Worm (Caenorhabditis elegans) whole organism, L1 larva: Measurements from ENCODE around the gene pha-4.

Experiments
- C04F5.9 ChIP-seq: sonication (generic microtip); optimal IDR thresholded peaks from 2 replicates; lab custom pipeline; 2016; ENCODE audit warnings: missing genetic modification characterization, missing compliant biosample characterization
- F16B12.6 ChIP-seq: fragments of 150-350 bp; optimal IDR thresholded peaks from 2 replicates; lab custom pipeline; 2014; ENCODE audit warnings: missing biosample characterization, missing genetic modification characterization
- aha-1 ChIP-seq: fragments of 150-350 bp; optimal IDR thresholded peaks from 2 replicates; lab custom pipeline; 2014; ENCODE audit warnings: missing biosample characterization, missing genetic modification characterization
- alr-1 ChIP-seq: fragments of 200-800 bp; sonication (Bioruptor generic); optimal IDR thresholded peaks from 2 replicates; lab custom pipeline; 2018; ENCODE audit warnings: borderline replicate concordance, mild to moderate bottlenecking, missing genetic modification characterization, missing compliant biosample characterization
- ama-1 ChIP-seq: fragments of 150-350 bp; optimal IDR thresholded peaks from 2 replicates; lab custom pipeline; 2014
- blmp-1 ChIP-seq: fragments of 150-350 bp; optimal IDR thresholded peaks from 2 replicates; lab custom pipeline; 2014; ENCODE audit warnings: missing biosample characterization, missing genetic modification characterization
- ceh-63 ChIP-seq: fragments of 200-800 bp; sonication (Bioruptor generic); optimal IDR thresholded peaks from 2 replicates; lab custom pipeline; 2018; ENCODE audit warnings: mild to moderate bottlenecking, missing genetic modification characterization, missing compliant biosample characterization
- ceh-82 ChIP-seq, 3 experiments: fragments of 150-350 bp in 1 of 3; sonication (generic microtip) in 2 of 3; optimal IDR thresholded peaks; 2 replicates each; lab custom pipeline; 2014 to 2017; ENCODE audit warnings: missing biosample characterization in 3 of 3, missing genetic modification characterization in 3 of 3
- ceh-88 ChIP-seq: fragments of 200-800 bp; sonication (Bioruptor generic); IDR thresholded peaks from 2 replicates; pipeline ENCODE4 v1.3.6; 2022; ENCODE audit warnings: missing genetic modification characterization, missing compliant biosample characterization
- ceh-90 ChIP-seq: sonication (generic microtip); optimal IDR thresholded peaks from 2 replicates; lab custom pipeline; 2016; ENCODE audit warnings: missing genetic modification characterization, missing compliant biosample characterization
- ces-1 ChIP-seq: fragments of 150-350 bp; optimal IDR thresholded peaks from 2 replicates; lab custom pipeline; 2014; ENCODE audit warnings: missing biosample characterization, missing genetic modification reagents, missing genetic modification characterization
- dpl-1 ChIP-seq, 3 experiments: fragments of 150-350 bp in 2 of 3; sonication (generic microtip) in 1 of 3; optimal IDR thresholded peaks; 2 replicates each; lab custom pipeline; 2014 to 2017; ENCODE audit warnings: missing biosample characterization in 3 of 3, missing genetic modification characterization in 3 of 3, missing genetic modification reagents in 3 of 3
- dsc-1 ChIP-seq: sonication (generic microtip); optimal IDR thresholded peaks from 2 replicates; lab custom pipeline; 2016; ENCODE audit warnings: mild to moderate bottlenecking, missing genetic modification characterization, missing compliant biosample characterization
- efl-1 ChIP-seq, 4 experiments: fragments of 150-350 bp; optimal IDR thresholded peaks in 3 of 4; peaks in 1 of 4; 1 replicate in 1 of 4; 2 replicates in 3 of 4; lab custom pipeline; 2014; ENCODE audit warnings: missing biosample characterization in 2 of 4, missing genetic modification characterization in 2 of 4, missing genetic modification reagents in 2 of 4
- egl-13 ChIP-seq: sonication (generic microtip); optimal IDR thresholded peaks from 2 replicates; lab custom pipeline; 2016; ENCODE audit warnings: missing genotype, missing genetic modification reagents, missing genetic modification characterization, missing compliant biosample characterization
- elt-2 ChIP-seq: sonication (generic microtip); optimal IDR thresholded peaks from 2 replicates; lab custom pipeline; 2016; ENCODE audit warnings: missing genetic modification characterization, mild to moderate bottlenecking, inconsistent platforms, missing compliant biosample characterization, missing genetic modification reagents
- elt-3 ChIP-seq, 6 experiments: fragments of 150-350 bp in 1 of 6; sonication (generic microtip); optimal IDR thresholded peaks; 2 replicates each; lab custom pipeline; 2017 to 2018; ENCODE audit warnings: missing biosample characterization in 6 of 6, missing genetic modification characterization in 6 of 6, inconsistent platforms in 1 of 6
- fkh-10 ChIP-seq: sonication (generic microtip); optimal IDR thresholded peaks from 2 replicates; lab custom pipeline; 2017; ENCODE audit warnings: missing biosample characterization, missing genetic modification reagents, missing genetic modification characterization
- grh-1 ChIP-seq: fragments of 200-800 bp; sonication (Bioruptor generic); IDR thresholded peaks from 2 replicates; pipeline ENCODE4 v1.3.6; 2022; ENCODE audit warnings: missing genetic modification reagents, missing genetic modification characterization, missing compliant biosample characterization
- hlh-4 ChIP-seq: sonication (generic microtip); optimal IDR thresholded peaks from 2 replicates; lab custom pipeline; 2016; ENCODE audit warnings: mild to moderate bottlenecking, missing genetic modification characterization, missing compliant biosample characterization
- hpl-2 ChIP-seq: fragments of 150-350 bp; optimal IDR thresholded peaks from 2 replicates; lab custom pipeline; 2014; ENCODE audit warnings: missing biosample characterization, missing genetic modification reagents, missing genetic modification characterization
- irx-1 ChIP-seq: sonication (generic microtip); optimal IDR thresholded peaks from 2 replicates; lab custom pipeline; 2016; ENCODE audit warnings: missing genetic modification characterization, missing compliant biosample characterization
- jun-1 ChIP-seq: fragments of 150-350 bp; optimal IDR thresholded peaks from 2 replicates; lab custom pipeline; 2014; ENCODE audit warnings: missing biosample characterization, missing genetic modification reagents, missing genetic modification characterization
- lin-14 ChIP-seq: fragments of 200-800 bp; sonication (Bioruptor generic); optimal IDR thresholded peaks from 2 replicates; lab custom pipeline; 2018; ENCODE audit warnings: mild to moderate bottlenecking, missing genetic modification characterization, moderate library complexity, missing compliant biosample characterization
- lin-15B ChIP-seq: fragments of 150-350 bp; sonication (generic microtip); optimal IDR thresholded peaks from 3 replicates; lab custom pipeline; 2014; ENCODE audit warnings: missing biosample characterization, missing genetic modification characterization
- lin-35 ChIP-seq, 2 experiments: fragments of 150-350 bp; optimal IDR thresholded peaks; 2 replicates each; lab custom pipeline; 2014; ENCODE audit warnings: missing biosample characterization in 2 of 2, missing genetic modification characterization in 2 of 2, missing genetic modification reagents in 2 of 2
- lin-39 ChIP-seq: fragments of 150-350 bp; optimal IDR thresholded peaks from 2 replicates; lab custom pipeline; 2014; ENCODE audit warnings: missing biosample characterization, missing genetic modification reagents, missing genetic modification characterization
- lir-3 ChIP-seq: sonication (generic microtip); optimal IDR thresholded peaks from 2 replicates; lab custom pipeline; 2016; ENCODE audit warnings: mild to moderate bottlenecking, missing genetic modification characterization, moderate library complexity, missing compliant biosample characterization; ENCODE audit not compliant: poor library complexity
- mab-9 ChIP-seq: fragments of 200-800 bp; sonication (Bioruptor generic); IDR thresholded peaks from 2 replicates; pipeline ENCODE4 v1.3.6; 2022; ENCODE audit warnings: missing genetic modification reagents, missing genetic modification characterization, missing compliant biosample characterization
- mef-2 ChIP-seq: fragments of 150-350 bp; optimal IDR thresholded peaks from 2 replicates; lab custom pipeline; 2014; ENCODE audit warnings: missing biosample characterization, missing genetic modification characterization
- mep-1 ChIP-seq: fragments of 150-350 bp; optimal IDR thresholded peaks from 2 replicates; lab custom pipeline; 2014; ENCODE audit warnings: missing biosample characterization, missing genetic modification characterization
- nhr-237 ChIP-seq: fragments of 150-350 bp; optimal IDR thresholded peaks from 2 replicates; lab custom pipeline; 2014; ENCODE audit warnings: missing biosample characterization, missing genetic modification characterization
- nhr-28 ChIP-seq: fragments of 150-350 bp; optimal IDR thresholded peaks from 2 replicates; lab custom pipeline; 2014; ENCODE audit warnings: missing biosample characterization, missing genetic modification characterization
- nhr-47 ChIP-seq: sonication (generic microtip); optimal IDR thresholded peaks from 2 replicates; lab custom pipeline; 2016; ENCODE audit warnings: mild to moderate bottlenecking, missing genetic modification characterization, moderate library complexity, missing compliant biosample characterization
- nhr-84 ChIP-seq: sonication (generic microtip); optimal IDR thresholded peaks from 2 replicates; lab custom pipeline; 2017; ENCODE audit warnings: missing biosample characterization, missing genetic modification characterization
- nhr-85 ChIP-seq: sonication (generic microtip); peaks from one replicate; lab custom pipeline; 2016; ENCODE audit warnings: missing genetic modification characterization, inconsistent platforms, missing compliant biosample characterization
- nhr-90 ChIP-seq: sonication (generic microtip); optimal IDR thresholded peaks from 2 replicates; lab custom pipeline; 2016; ENCODE audit warnings: mild to moderate bottlenecking, missing genetic modification characterization, missing compliant biosample characterization; ENCODE audit not compliant: poor library complexity
- pag-3 ChIP-seq: sonication (generic microtip); optimal IDR thresholded peaks from 2 replicates; lab custom pipeline; 2017; ENCODE audit warnings: missing genetic modification characterization, mild to moderate bottlenecking, missing compliant biosample characterization, antibody characterized with exemption, borderline replicate concordance; ENCODE audit not compliant: insufficient read depth
- snpc-4 ChIP-seq: fragments of 150-350 bp; optimal IDR thresholded peaks from 2 replicates; lab custom pipeline; 2014; ENCODE audit warnings: missing biosample characterization, missing genetic modification characterization
- swsn-7 ChIP-seq: sonication (generic microtip); optimal IDR thresholded peaks from 2 replicates; lab custom pipeline; 2016; ENCODE audit warnings: missing genetic modification characterization, missing compliant biosample characterization
- tbx-2 ChIP-seq: sonication (generic microtip); optimal IDR thresholded peaks from 2 replicates; lab custom pipeline; 2016; ENCODE audit warnings: missing genetic modification characterization, missing compliant biosample characterization
- unc-86 ChIP-seq: sonication (generic microtip); optimal IDR thresholded peaks from 2 replicates; lab custom pipeline; 2016; ENCODE audit warnings: missing genetic modification characterization, missing compliant biosample characterization
- zip-4 ChIP-seq: fragments of 200-800 bp; sonication (Bioruptor generic); optimal IDR thresholded peaks from 2 replicates; lab custom pipeline; 2018; ENCODE audit warnings: mild to moderate bottlenecking, missing genetic modification characterization, moderate library complexity, missing compliant biosample characterization
- ztf-11 ChIP-seq, 2 experiments: sonication (generic microtip); optimal IDR thresholded peaks; 2 replicates each; lab custom pipeline; 2016 to 2017; ENCODE audit warnings: missing genetic modification characterization in 2 of 2, missing biosample characterization in 1 of 2, missing compliant biosample characterization in 1 of 2

Gene pha-4

ce11 chrV:20712994-20713326 lies 39.9 kb upstream of the pha-4 start (continued):
- TF ChIP-seq lin-35 (GFP tag; optimal IDR thresholded peaks at IDR 0.05; lab: Kevin White, UChicago) (peak; percentile 61 to 76), hlh-4 (no peak), irx-1 (no peak), fkh-10 (GFP tag; lab: Kevin White, UChicago) (no peak), elt-3 (tag; optimal IDR thresholded peaks at IDR 0.05; lab: Kevin White, UChicago) (no peak), hpl-2 (GFP tag; lab: Kevin White, UChicago) (no peak), pag-3 (peak; percentile 9), dpl-1 (GFP tag; optimal IDR thresholded peaks at IDR 0.05; lab: Kevin White, UChicago) (peak; percentile 35 to 80 (median 42)), elt-2 (tag; lab: Kevin White, UChicago) (no peak), nhr-47 (tag; lab: Kevin White, UChicago) (peak; percentile 45), grh-1 (GFP tag; lab: Robert Waterston, UW) (no peak), ceh-88 (no peak), zip-4 (no peak), aha-1 (no peak), C04F5.9 (tag; lab: Kevin White, UChicago) (no peak), mef-2 (tag; lab: Kevin White, UChicago) (no peak), jun-1 (tag; lab: Kevin White, UChicago) (no peak), unc-86 (peak; percentile 13), efl-1 (optimal IDR thresholded peaks at IDR 0.05; lab: Kevin White, UChicago) (peak; percentile 21 to 77), efl-1 (GFP tag; optimal IDR thresholded peaks at IDR 0.05 in 1 of 2; lab: Kevin White, UChicago) (peak; percentile 80 to 96), ztf-11 (tag; optimal IDR thresholded peaks at IDR 0.05; lab: Kevin White, UChicago) (no peak), swsn-7 (tag; lab: Kevin White, UChicago) (peak; percentile 36), lin-15B (no peak), nhr-28 (tag; lab: Kevin White, UChicago) (no peak), F16B12.6 (tag; lab: Kevin White, UChicago) (no peak), mab-9 (GFP tag; lab: Robert Waterston, UW) (no peak), ama-1 (no peak), ceh-90 (tag; lab: Kevin White, UChicago) (no peak), nhr-90 (tag; lab: Kevin White, UChicago) (no peak), lir-3 (tag; lab: Kevin White, UChicago) (peak; percentile 51), mep-1 (tag; lab: Kevin White, UChicago) (peak; percentile 24), lin-14 (GFP tag; lab: Kevin White, UChicago) (peak; percentile 83), nhr-85 (tag; lab: Kevin White, UChicago) (peak; percentile 54), ceh-82 (tag; optimal IDR thresholded peaks at IDR 0.05; lab: Kevin White, UChicago) (peak in 1 of 3 experiments; percentile 24), dsc-1 (tag; lab: Kevin White, UChicago) (peak; percentile 46), ceh-63 (no peak), lin-39 (tag; lab: Kevin White, UChicago) (no peak), egl-13 (tag; lab: Kevin White, UChicago) (no peak), alr-1 (tag; lab: Kevin White, UChicago) (no peak), blmp-1 (peak; percentile 56), ces-1 (GFP tag; lab: Kevin White, UChicago) (no peak), snpc-4 (tag; lab: Kevin White, UChicago) (no peak), tbx-2 (tag; lab: Kevin White, UChicago) (peak; percentile 11), nhr-237 (tag; lab: Kevin White, UChicago) (no peak), nhr-84 (no peak)
